Worm (Caenorhabditis elegans): ENCODE results near the gene R05D8.7.

The R05D8.7 gene

ce11 chrV:2725225-2725624, 37.8 kb downstream of the R05D8.7 start, which contains the start of gene srg-59:
Gene srg-59 (minus strand): TSS chrV:2725325.
- TF ChIP-seq efl-1 (GFP tag; optimal IDR thresholded peaks at IDR 0.05) (no peak), B0035.1 (tag; optimal IDR thresholded peaks at IDR 0.05) (no peak), nfya-1 (tag; optimal IDR thresholded peaks at IDR 0.05; ENCODE audit: borderline replicate concordance, insufficient read depth) (no peak), madf-3 (GFP tag; IDR thresholded peaks at IDR 0.05) (no peak), madf-6 (GFP tag; IDR thresholded peaks at IDR 0.05) (no peak), ztf-22 (GFP tag; optimal IDR thresholded peaks at IDR 0.05) (no peak), snpc-4 (GFP tag; optimal IDR thresholded peaks at IDR 0.05) (no peak), snpc-4 (tag; optimal IDR thresholded peaks at IDR 0.05) (no peak), ets-4 (GFP tag; optimal IDR thresholded peaks at IDR 0.05) (no peak), sdz-38 (tag; optimal IDR thresholded peaks at IDR 0.05) (no peak)

- TF ChIP-seq K11D2.4 (GFP tag; IDR thresholded peaks at IDR 0.05): no peak
- no peak for TF ChIP-seq egl-18 (GFP tag; IDR thresholded peaks at IDR 0.05)
- TF ChIP-seq Y53G8AR.9 (GFP tag; conservative IDR thresholded peaks at IDR 0.05): no peak
- no peak for TF ChIP-seq lin-40 (tag; optimal IDR thresholded peaks at IDR 0.05)
- TF ChIP-seq F23B12.7 (tag; optimal IDR thresholded peaks at IDR 0.05; ENCODE audit: insufficient read depth): no peak
- no peak for TF ChIP-seq bed-1 (GFP tag; IDR thresholded peaks at IDR 0.05)
- TF ChIP-seq xnd-1 (tag; optimal IDR thresholded peaks at IDR 0.05): no peak
- no peak for TF ChIP-seq pbrm-1 (GFP tag; IDR thresholded peaks at IDR 0.05)
- no peak for TF ChIP-seq pha-4 (tag; optimal IDR thresholded peaks at IDR 0.05)
- TF ChIP-seq ztf-25 (GFP tag; IDR thresholded peaks at IDR 0.05): no peak
- no peak for TF ChIP-seq T26A5.8 (tag; optimal IDR thresholded peaks at IDR 0.05)
- no peak for TF ChIP-seq Y56A3A.18 (GFP tag; IDR thresholded peaks at IDR 0.05)
- no peak for TF ChIP-seq hlh-12 (tag; optimal IDR thresholded peaks at IDR 0.05)
These were observed 40.5 kb downstream of the R05D8.7 start, which contains the start of gene srg-60 for ce11 chrV:2722555-2722954. Gene srg-60 (minus strand): TSS chrV:2722655.

ce11 chrV:2720763-2721162, 42.2 kb downstream of the R05D8.7 start, which contains the start of gene srt-27:
Gene srt-27 (minus strand): TSS chrV:2720863.
- TF ChIP-seq ceh-100 (GFP tag; IDR thresholded peaks at IDR 0.05) (no peak), ztf-6 (GFP tag; IDR thresholded peaks at IDR 0.05) (no peak), nhr-179 (tag; optimal IDR thresholded peaks at IDR 0.05) (no peak), F39B2.1 (GFP tag; IDR thresholded peaks at IDR 0.05) (no peak), egrh-3 (GFP tag; IDR thresholded peaks at IDR 0.05) (no peak), C17E4.6 (GFP tag; IDR thresholded peaks at IDR 0.05) (no peak)

- TF ChIP-seq nhr-80 (tag; optimal IDR thresholded peaks at IDR 0.05): no peak
- TF ChIP-seq tbx-9 (tag; optimal IDR thresholded peaks at IDR 0.05; ENCODE audit: borderline replicate concordance): no peak
- TF ChIP-seq bed-1 (GFP tag; IDR thresholded peaks at IDR 0.05): no peak
- TF ChIP-seq ccch-3 (GFP tag; optimal IDR thresholded peaks at IDR 0.05): no peak
- TF ChIP-seq attf-3 (GFP tag; conservative IDR thresholded peaks at IDR 0.05): no peak
- TF ChIP-seq egrh-3 (GFP tag; IDR thresholded peaks at IDR 0.05): peak; percentile 72; the same call in 1 of the 2 replicates
- TF ChIP-seq ztf-28 (GFP tag; IDR thresholded peaks at IDR 0.05): 0 out of 2 replicates have a peak, but pooled peaks have one; percentile 13
- TF ChIP-seq zfh-2 (GFP tag; conservative IDR thresholded peaks at IDR 0.05): peak; percentile 88
- no peak for TF ChIP-seq madf-3 (GFP tag; IDR thresholded peaks at IDR 0.05)
- no peak for TF ChIP-seq snpc-4 (GFP tag; optimal IDR thresholded peaks at IDR 0.05)
- peak in 1 of 4 experiments; percentile 51 for TF ChIP-seq snpc-4 (tag; optimal IDR thresholded peaks at IDR 0.05)
- no peak for TF ChIP-seq efl-1 (GFP tag; optimal IDR thresholded peaks at IDR 0.05)
- no peak for TF ChIP-seq die-1 (tag; optimal IDR thresholded peaks at IDR 0.05)
- no peak for TF ChIP-seq madf-10 (tag; optimal IDR thresholded peaks at IDR 0.05)
- TF ChIP-seq rec-8 (tag; optimal IDR thresholded peaks at IDR 0.05): no peak
These were observed 44.3 kb downstream of the R05D8.7 start, which contains the start of gene srt-29 for ce11 chrV:2718688-2719185. Gene srt-29 (minus strand): TSS chrV:2719135.

Measured in whole organism, young adult.